Worm (Caenorhabditis elegans): Measurements from ENCODE around the gene pxd-1.

DNA sequence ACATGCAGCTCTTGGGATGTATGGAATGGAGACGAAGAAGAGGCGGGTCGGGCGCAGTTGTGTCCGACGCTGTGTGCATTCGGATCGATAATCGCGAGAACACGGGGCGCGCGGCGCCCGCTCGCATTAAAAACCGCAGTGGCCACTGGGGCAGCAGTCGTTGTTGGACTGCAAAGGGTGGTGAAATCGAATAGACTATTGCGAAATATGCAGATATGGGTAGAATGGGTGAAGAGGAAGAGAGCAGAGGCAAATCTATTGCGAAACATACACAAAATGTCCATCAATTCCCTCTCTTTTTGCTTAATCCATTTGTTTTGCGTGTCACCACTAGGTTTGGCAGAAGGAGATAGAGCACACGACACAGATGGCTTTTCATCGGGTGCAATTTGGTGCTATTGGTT is 12.2 kb downstream of the pxd-1 start:
- TF ChIP-seq mep-1 (tag; optimal IDR thresholded peaks at IDR 0.05) (no peak), sptf-1 (tag; optimal IDR thresholded peaks at IDR 0.05) (peak; percentile 34), flh-1 (GFP tag; optimal IDR thresholded peaks at IDR 0.05) (no peak), blmp-1 (tag; optimal IDR thresholded peaks at IDR 0.05) (no peak), unc-62 (GFP tag; optimal IDR thresholded peaks at IDR 0.05) (peak; percentile 55), nhr-76 (tag; optimal IDR thresholded peaks at IDR 0.05) (no peak), ceh-83 (GFP tag; optimal IDR thresholded peaks at IDR 0.05) (no peak), lin-13 (tag; optimal IDR thresholded peaks at IDR 0.05) (peak; percentile 1), pha-4 (tag; optimal IDR thresholded peaks at IDR 0.05) (no peak)
